Worm (Caenorhabditis elegans) whole organism, L3 larva: Measurements from ENCODE around the gene F40G9.5.

Experiments
- ZK546.5 ChIP-seq: sonication (generic microtip); optimal IDR thresholded peaks from 2 replicates; lab custom pipeline; 2017; ENCODE audit warnings: missing biosample characterization, missing genetic modification characterization
- ceh-16 ChIP-seq: sonication (generic microtip); optimal IDR thresholded peaks from 2 replicates; lab custom pipeline; 2017; ENCODE audit warnings: missing biosample characterization, missing genetic modification characterization
- elt-2 ChIP-seq: sonication (generic microtip); optimal IDR thresholded peaks from 2 replicates; lab custom pipeline; 2016; ENCODE audit warnings: missing genetic modification reagents, mild to moderate bottlenecking, missing genetic modification characterization, missing compliant biosample characterization
- lin-15B ChIP-seq: fragments of 150-350 bp; optimal IDR thresholded peaks from 2 replicates; lab custom pipeline; 2014; ENCODE audit warnings: missing biosample characterization, missing genetic modification characterization
- nhr-11 ChIP-seq: fragments of 150-350 bp; optimal IDR thresholded peaks from 2 replicates; lab custom pipeline; 2014; ENCODE audit warnings: missing biosample characterization, missing genetic modification characterization
- nhr-25 ChIP-seq: sonication (generic microtip); optimal IDR thresholded peaks from 2 replicates; lab custom pipeline; 2017; ENCODE audit warnings: missing biosample characterization, missing genetic modification characterization
- nhr-77 ChIP-seq: fragments of 150-350 bp; optimal IDR thresholded peaks from 2 replicates; lab custom pipeline; 2014; ENCODE audit warnings: missing biosample characterization, missing genetic modification characterization
- pqm-1 ChIP-seq: fragments of 150-350 bp; optimal IDR thresholded peaks from 2 replicates; lab custom pipeline; 2017; ENCODE audit warnings: missing biosample characterization, missing genetic modification characterization, inconsistent platforms
- tbx-2 ChIP-seq: sonication (generic microtip); optimal IDR thresholded peaks from 2 replicates; lab custom pipeline; 2016; ENCODE audit warnings: mild to moderate bottlenecking, missing genetic modification characterization, missing compliant biosample characterization
- unc-62 ChIP-seq: fragments of 150-350 bp; sonication (generic microtip); optimal IDR thresholded peaks from 4 replicates; lab custom pipeline; 2014; ENCODE audit warnings: missing biosample characterization, missing genetic modification reagents, missing genetic modification characterization
- zag-1 ChIP-seq: fragments of 150-350 bp; optimal IDR thresholded peaks from 2 replicates; lab custom pipeline; 2014; ENCODE audit warnings: missing biosample characterization, missing genetic modification characterization

DNA sequence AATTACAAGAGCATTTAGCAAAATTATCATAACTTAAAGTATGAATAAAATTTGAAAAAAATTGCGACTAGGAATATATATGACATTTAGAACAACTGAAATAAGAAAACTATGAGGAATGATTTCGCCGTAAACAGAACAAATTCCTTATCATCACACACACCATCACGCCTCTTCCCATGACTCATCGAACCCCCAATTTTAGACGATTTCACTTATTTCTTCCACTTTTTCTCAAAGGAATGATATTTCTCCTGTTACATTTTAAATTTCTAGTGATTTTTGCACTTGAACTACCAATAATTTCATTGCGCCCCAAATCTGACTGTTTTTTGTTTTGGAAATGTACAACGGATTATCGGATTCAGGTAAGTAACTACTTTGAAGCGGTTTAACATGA is 24.4 kb upstream of the F40G9.5 start, which contains the start of the genes zig-13 and ver-1:
- TF ChIP-seq lin-15B (no peak), tbx-2 (tag; lab: Kevin White, UChicago) (no peak), elt-2 (tag; lab: Kevin White, UChicago) (no peak), nhr-11 (no peak), pqm-1 (tag; lab: Kevin White, UChicago) (no peak), ceh-16 (tag; lab: Kevin White, UChicago) (no peak), nhr-25 (tag; lab: Kevin White, UChicago) (no peak), zag-1 (tag; lab: Kevin White, UChicago) (no peak), unc-62 (no peak), nhr-77 (no peak), ZK546.5 (tag; lab: Kevin White, UChicago) (no peak)
